Worm (Caenorhabditis elegans): ENCODE data around the gene hum-5.

hum-5 gene

DNA sequence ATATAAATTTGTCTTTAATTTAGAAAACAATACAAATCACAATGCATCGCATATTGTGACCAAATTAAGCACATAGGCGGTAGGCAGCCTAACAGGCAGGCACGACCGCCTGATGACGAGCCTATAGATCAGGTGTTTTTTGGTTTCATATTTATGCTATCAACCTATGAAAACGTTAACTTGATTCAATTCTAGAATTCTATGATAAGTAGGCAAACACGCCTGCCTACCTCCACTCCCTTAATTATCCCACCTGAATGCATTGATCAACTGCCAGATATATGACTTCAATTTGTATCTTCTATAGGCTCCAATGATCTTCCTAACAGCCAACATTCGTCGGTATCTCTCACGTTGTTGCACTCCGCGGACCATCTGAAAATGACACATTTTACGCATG, 5.8 kb downstream of the hum-5 start:
- TF ChIP-seq dmd-4 (tag; optimal IDR thresholded peaks at IDR 0.05; ENCODE audit: borderline replicate concordance) (no peak), gmeb-2 (tag; optimal IDR thresholded peaks at IDR 0.05) (no peak), tbx-7 (tag; optimal IDR thresholded peaks at IDR 0.05) (no peak), fax-1 (tag; optimal IDR thresholded peaks at IDR 0.05) (no peak), pag-3 (tag; optimal IDR thresholded peaks at IDR 0.05; ENCODE audit: borderline replicate concordance) (no peak), unc-86 (tag; optimal IDR thresholded peaks at IDR 0.05) (no peak), pax-1 (tag; optimal IDR thresholded peaks at IDR 0.05) (no peak), T23F11.4 (GFP tag; optimal IDR thresholded peaks at IDR 0.05) (no peak), pros-1 (tag; optimal IDR thresholded peaks at IDR 0.05) (no peak), nhr-232 (tag; optimal IDR thresholded peaks at IDR 0.05) (no peak), pha-2 (tag; optimal IDR thresholded peaks at IDR 0.05) (no peak), ref-2 (tag; optimal IDR thresholded peaks at IDR 0.05) (no peak), ceh-22 (tag; optimal IDR thresholded peaks at IDR 0.05) (no peak), pqm-1 (tag; optimal IDR thresholded peaks at IDR 0.05) (no peak), che-1 (tag; optimal IDR thresholded peaks at IDR 0.05) (no peak), ceh-24 (tag; optimal IDR thresholded peaks at IDR 0.05) (no peak), rnt-1 (tag; optimal IDR thresholded peaks at IDR 0.05) (no peak), Y22D7AL.16 (tag; optimal IDR thresholded peaks at IDR 0.05) (no peak)

DNA sequence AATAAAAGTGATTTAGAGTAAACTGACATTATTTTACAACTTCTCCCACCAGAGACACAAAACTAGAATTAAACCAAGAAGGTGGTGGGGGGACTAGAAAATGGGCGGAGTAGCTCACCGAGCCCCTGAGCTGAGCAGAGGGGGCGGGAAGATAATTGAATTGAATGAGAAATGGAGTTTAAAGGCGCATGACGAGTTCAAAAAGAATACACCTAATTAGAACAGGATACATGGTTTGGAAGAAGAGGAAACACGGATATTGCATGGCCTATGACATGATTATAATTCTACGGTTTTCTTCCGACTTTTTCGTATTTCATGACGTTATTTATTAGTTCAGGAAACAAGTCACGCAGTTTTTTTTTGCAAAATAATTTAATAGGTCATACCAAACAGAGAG, 8.6 kb downstream of the hum-5 start, which contains the start of gene T02C12.5:
Gene T02C12.5 (minus strand): TSS at position 101 of the 400 bp plus-strand sequence.
- TF ChIP-seq unc-42 (tag; optimal IDR thresholded peaks at IDR 0.05) (peak; percentile 90), hlh-30 (tag; optimal IDR thresholded peaks at IDR 0.05; ENCODE audit: insufficient read depth) (no peak)

DNA sequence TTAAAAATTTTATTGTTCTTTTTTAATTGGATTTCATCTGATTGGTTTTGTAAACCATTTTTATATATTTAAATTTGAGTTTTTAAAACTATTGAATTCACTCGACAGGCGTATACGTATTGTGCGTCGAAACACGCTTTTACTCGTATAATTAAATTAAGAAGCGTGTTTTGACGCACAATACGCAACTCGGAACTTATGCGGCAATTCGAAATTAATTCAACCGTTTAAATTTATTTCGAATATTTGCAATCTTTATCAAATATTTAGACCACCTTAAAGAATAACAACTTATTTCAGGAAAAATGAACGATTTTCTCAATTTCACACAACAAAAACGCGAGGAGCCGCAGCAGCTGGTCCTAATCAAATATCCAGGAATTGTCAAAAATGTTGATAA, 14.8 kb downstream of the hum-5 start, which contains the start of gene tftc-5:
Gene tftc-5 (plus strand): TSS at position 301 of the 400 bp plus-strand sequence.
- TF ChIP-seq eyg-1 (tag; optimal IDR thresholded peaks at IDR 0.05): no peak
- TF ChIP-seq pat-9 (tag; optimal IDR thresholded peaks at IDR 0.05): no peak

DNA sequence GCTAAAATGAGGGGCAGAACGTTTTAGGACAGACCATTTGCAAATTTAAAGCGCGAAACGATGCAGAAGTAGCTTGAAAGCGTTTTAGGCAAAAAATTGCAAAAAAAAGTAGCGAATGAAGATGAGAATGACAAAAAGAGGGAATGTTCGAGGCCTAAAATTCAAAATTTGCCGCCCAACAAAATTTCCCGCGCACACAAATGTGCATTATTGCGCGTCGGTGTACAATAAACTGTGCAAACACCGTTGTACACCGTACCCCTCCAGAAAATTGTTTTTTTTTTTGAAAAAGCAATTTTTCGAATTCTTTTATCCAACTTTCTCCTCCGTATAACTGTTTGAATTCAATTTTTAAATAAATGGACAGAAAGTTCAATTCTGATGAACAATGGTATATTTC, 16.8 kb downstream of the hum-5 start, which contains the start of gene snpc-3.4:
Gene snpc-3.4 (plus strand): TSS at position 237 of the 400 bp plus-strand sequence.
- TF ChIP-seq nhr-11 (tag; optimal IDR thresholded peaks at IDR 0.05) (no peak), ztf-16 (tag; optimal IDR thresholded peaks at IDR 0.05) (peak; percentile 31), ceh-30 (tag; optimal IDR thresholded peaks at IDR 0.05) (no peak), ets-4 (tag; optimal IDR thresholded peaks at IDR 0.05) (no peak), fkh-6 (tag; optimal IDR thresholded peaks at IDR 0.05) (no peak), sox-4 (tag; optimal IDR thresholded peaks at IDR 0.05) (no peak), rnt-1 (tag; optimal IDR thresholded peaks at IDR 0.05) (peak; percentile 23), pat-9 (tag; optimal IDR thresholded peaks at IDR 0.05) (no peak), ttx-3 (tag; optimal IDR thresholded peaks at IDR 0.05) (no peak), ceh-31 (tag; optimal IDR thresholded peaks at IDR 0.05) (peak; percentile 35), tbx-2 (tag; optimal IDR thresholded peaks at IDR 0.05) (no peak), npax-4 (tag; optimal IDR thresholded peaks at IDR 0.05) (no peak), ahr-1 (tag; optimal IDR thresholded peaks at IDR 0.05) (no peak), dve-1 (tag; optimal IDR thresholded peaks at IDR 0.05) (peak; percentile 8), dmd-4 (tag; optimal IDR thresholded peaks at IDR 0.05; ENCODE audit: borderline replicate concordance) (no peak), lin-11 (tag; optimal IDR thresholded peaks at IDR 0.05) (no peak), unc-42 (tag; optimal IDR thresholded peaks at IDR 0.05) (peak; percentile 45), ceh-9 (tag; optimal IDR thresholded peaks at IDR 0.05) (no peak), unc-3 (GFP tag; conservative IDR thresholded peaks at IDR 0.05) (no peak), unc-3 (tag; optimal IDR thresholded peaks at IDR 0.05) (no peak), nfya-1 (tag; optimal IDR thresholded peaks at IDR 0.05) (peak; percentile 73), che-1 (tag; optimal IDR thresholded peaks at IDR 0.05) (no peak), fkh-10 (GFP tag; optimal IDR thresholded peaks at IDR 0.05) (no peak), ceh-18 (tag; optimal IDR thresholded peaks at IDR 0.05) (peak; percentile 25), tbx-7 (tag; optimal IDR thresholded peaks at IDR 0.05) (no peak)

All from whole organism, late embryonic.